Fruit fly (Drosophila melanogaster) whole organism, embryonic: ENCODE measurements around the gene Cfp1.
A peak's percentile ranks its signal among the peaks of the same experiment; 100 is the strongest.

ENCODE experiments used
- ATbp ChIP-seq: fragments of 200-800 bp; sonication (Bioruptor generic); optimal IDR thresholded peaks from 2 replicates; lab custom pipeline; 2017; ENCODE audit warnings: missing biosample characterization, mild to moderate bottlenecking, missing genetic modification characterization, missing genetic modification reagents
- BtbVII ChIP-seq: fragments of 200-800 bp; sonication (Bioruptor generic); optimal IDR thresholded peaks from 3 replicates; lab custom pipeline; 2017; ENCODE audit warnings: missing biosample characterization, mild to moderate bottlenecking, missing genetic modification characterization
- CG1024 ChIP-seq: fragments of 200-800 bp; sonication (Bioruptor generic); IDR thresholded peaks from 2 replicates; pipeline ENCODE4 v1.3.6; 2022; ENCODE audit warnings: missing biosample characterization, missing genetic modification characterization
- CG11456 ChIP-seq: fragments of 200-800 bp; sonication (Bioruptor generic); IDR thresholded peaks from 3 replicates; pipeline ENCODE4 v1.3.6; 2022; ENCODE audit warnings: missing biosample characterization, missing genetic modification characterization
- CG11696 ChIP-seq: fragments of 200-800 bp; sonication (Bioruptor generic); IDR thresholded peaks from 2 replicates; pipeline ENCODE4 v1.3.6; 2022; ENCODE audit warnings: missing biosample characterization, missing genetic modification characterization
- CG12391 ChIP-seq: fragments of 200-800 bp; sonication (Bioruptor generic); optimal IDR thresholded peaks from 3 replicates; lab custom pipeline; 2018; ENCODE audit warnings: missing biosample characterization, mild to moderate bottlenecking, missing genetic modification characterization, moderate library complexity
- CG15073 ChIP-seq: fragments of 200-800 bp; sonication (Bioruptor generic); optimal IDR thresholded peaks from 2 replicates; lab custom pipeline; 2016; ENCODE audit warnings: missing biosample characterization, missing genetic modification characterization
- CG15269 ChIP-seq: fragments of 200-800 bp; sonication (Bioruptor generic); optimal IDR thresholded peaks from 2 replicates; lab custom pipeline; 2018; ENCODE audit warnings: missing biosample characterization, mild to moderate bottlenecking, missing genetic modification characterization, moderate library complexity
- CG1602 ChIP-seq: fragments of 200-800 bp; sonication (Bioruptor generic); optimal IDR thresholded peaks from 3 replicates; lab custom pipeline; 2016; ENCODE audit warnings: missing biosample characterization, missing genetic modification characterization
- CG1603 ChIP-seq: fragments of 200-800 bp; sonication (Bioruptor generic); optimal IDR thresholded peaks from 2 replicates; lab custom pipeline; 2019; ENCODE audit warnings: missing biosample characterization, mild to moderate bottlenecking, missing genetic modification characterization, moderate library complexity
- CG17186 ChIP-seq: fragments of 200-800 bp; sonication (Bioruptor generic); optimal IDR thresholded peaks from 3 replicates; lab custom pipeline; 2017; ENCODE audit warnings: missing biosample characterization, missing genetic modification reagents, missing genetic modification characterization
- CG18764 ChIP-seq: fragments of 200-800 bp; sonication (Bioruptor generic); optimal IDR thresholded peaks from 3 replicates; lab custom pipeline; 2016; ENCODE audit warnings: missing biosample characterization, missing genetic modification characterization
- CG31441 ChIP-seq: fragments of 200-800 bp; sonication (Bioruptor generic); IDR thresholded peaks from 2 replicates; pipeline ENCODE4 v1.3.6; 2022; ENCODE audit warnings: missing biosample characterization, missing genetic modification characterization
- CG3163 ChIP-seq: fragments of 200-800 bp; sonication (Bioruptor generic); optimal IDR thresholded peaks from 3 replicates; lab custom pipeline; 2016; ENCODE audit warnings: missing biosample characterization, missing genetic modification characterization
- CG34376 ChIP-seq: fragments of 200-800 bp; sonication (Bioruptor generic); optimal IDR thresholded peaks from 2 replicates; lab custom pipeline; 2018; ENCODE audit warnings: missing biosample characterization, mild to moderate bottlenecking, missing genetic modification characterization
- CG4360 ChIP-seq: fragments of 200-800 bp; sonication (Bioruptor generic); IDR thresholded peaks from 2 replicates; pipeline ENCODE4 v1.3.6; 2022; ENCODE audit warnings: missing biosample characterization, missing genetic modification characterization
- CG4424 ChIP-seq: fragments of 200-800 bp; sonication (Bioruptor generic); optimal IDR thresholded peaks from 3 replicates; lab custom pipeline; 2016; ENCODE audit warnings: missing biosample characterization, missing genetic modification characterization
- CG6765 ChIP-seq: fragments of 200-800 bp; sonication (Bioruptor generic); optimal IDR thresholded peaks from 3 replicates; lab custom pipeline; 2017; ENCODE audit warnings: missing biosample characterization, mild to moderate bottlenecking, missing genetic modification characterization
- CG7556 ChIP-seq: fragments of 200-800 bp; sonication (Bioruptor generic); optimal IDR thresholded peaks from 2 replicates; lab custom pipeline; 2017; ENCODE audit warnings: missing biosample characterization, mild to moderate bottlenecking, missing genetic modification characterization
- CG9215 ChIP-seq: fragments of 200-800 bp; sonication (Bioruptor generic); IDR thresholded peaks from 2 replicates; pipeline ENCODE4 v1.3.6; 2022; ENCODE audit warnings: missing biosample characterization, missing genetic modification characterization
- CG9932 ChIP-seq: fragments of 200-800 bp; sonication (Bioruptor generic); IDR thresholded peaks from 2 replicates; pipeline ENCODE4 v1.3.6; 2022; ENCODE audit warnings: missing biosample characterization, missing genetic modification characterization
- Dll ChIP-seq: fragments of 200-800 bp; sonication (Bioruptor generic); IDR thresholded peaks from 4 replicates; pipeline ENCODE4 v1.3.6; 2022; ENCODE audit warnings: missing biosample characterization, missing genetic modification characterization; ENCODE audit not compliant: partially characterized antibody
- Eip74EF ChIP-seq, 2 experiments: fragments of 200-800 bp in 1 of 2; fragments of >200 bp in 1 of 2; sonication (Bioruptor generic) in 1 of 2; optimal IDR thresholded peaks; 2 replicates each; lab custom pipeline; 2017 to 2019; ENCODE audit warnings: missing biosample characterization in 2 of 2, missing genetic modification characterization in 2 of 2, mild to moderate bottlenecking in 1 of 2, moderate library complexity in 1 of 2
- Ets65A ChIP-seq: fragments of 200-800 bp; sonication (Bioruptor generic); peaks from one replicate; lab custom pipeline; 2016; ENCODE audit warnings: missing biosample characterization, missing genetic modification characterization
- Gsc ChIP-seq: fragments of 200-800 bp; sonication (Bioruptor generic); IDR thresholded peaks from 2 replicates; pipeline ENCODE4 v1.3.6; 2022; ENCODE audit warnings: missing biosample characterization, missing genetic modification characterization
- H15 ChIP-seq: fragments of 200-800 bp; sonication (Bioruptor generic); IDR thresholded peaks from 3 replicates; pipeline ENCODE4 v1.3.6; 2022; ENCODE audit warnings: missing biosample characterization, missing genetic modification characterization
- Hsf ChIP-seq: fragments of 200-800 bp; sonication (Bioruptor generic); optimal IDR thresholded peaks from 3 replicates; lab custom pipeline; 2016; ENCODE audit warnings: missing biosample characterization, missing genetic modification characterization
- Mad ChIP-seq: fragments of 200-800 bp; sonication (Bioruptor generic); optimal IDR thresholded peaks from 2 replicates; lab custom pipeline; 2016; ENCODE audit warnings: missing biosample characterization, missing genetic modification characterization
- Ptx1 ChIP-seq: fragments of 200-800 bp; sonication (Bioruptor generic); IDR thresholded peaks from 2 replicates; pipeline ENCODE4 v1.3.6; 2022; ENCODE audit warnings: missing biosample characterization, missing genetic modification characterization
- Spps ChIP-seq: fragments of 200-800 bp; sonication (Bioruptor generic); optimal IDR thresholded peaks from 2 replicates; lab custom pipeline; 2018; ENCODE audit warnings: missing biosample characterization, mild to moderate bottlenecking, missing genetic modification characterization
- Sry-β ChIP-seq: fragments of 200-800 bp; sonication (Bioruptor generic); optimal IDR thresholded peaks from 2 replicates; lab custom pipeline; 2018; ENCODE audit warnings: missing biosample characterization, mild to moderate bottlenecking, missing genetic modification characterization, moderate library complexity
- Trl ChIP-seq, 3 experiments: fragments of >200 bp in 2 of 3; fragments of 200-800 bp in 1 of 3; sonication (Bioruptor generic) in 1 of 3; optimal IDR thresholded peaks; 2 replicates in 1 of 3; 3 replicates in 2 of 3; lab custom pipeline; 2016 to 2017; ENCODE audit warnings: missing biosample characterization in 1 of 3, missing genetic modification characterization in 1 of 3
- Usf ChIP-seq: fragments of 200-800 bp; sonication (Bioruptor generic); optimal IDR thresholded peaks from 2 replicates; lab custom pipeline; 2017; ENCODE audit warnings: missing genotype, missing biosample characterization, missing genetic modification characterization
- Vsx1 ChIP-seq: fragments of 200-800 bp; sonication (Bioruptor generic); optimal IDR thresholded peaks from 2 replicates; lab custom pipeline; 2017; ENCODE audit warnings: missing biosample characterization, mild to moderate bottlenecking, missing genetic modification characterization, missing genetic modification reagents
- aop ChIP-seq: fragments of 200-800 bp; sonication (Bioruptor generic); IDR thresholded peaks from 2 replicates; pipeline ENCODE4 v1.3.6; 2022; ENCODE audit warnings: missing biosample characterization, missing genetic modification characterization
- ara ChIP-seq: fragments of 200-800 bp; sonication (Bioruptor generic); IDR thresholded peaks from 2 replicates; pipeline ENCODE4 v1.3.6; 2022; ENCODE audit warnings: missing biosample characterization, missing genetic modification characterization
- cato ChIP-seq: fragments of 200-800 bp; sonication (Bioruptor generic); optimal IDR thresholded peaks from 2 replicates; lab custom pipeline; 2016; ENCODE audit warnings: missing biosample characterization, missing genetic modification characterization, borderline replicate concordance
- dati ChIP-seq: fragments of 200-800 bp; sonication (Bioruptor generic); IDR thresholded peaks from 2 replicates; pipeline ENCODE4 v1.3.6; 2022; ENCODE audit warnings: missing biosample characterization, missing genetic modification characterization
- gsb-n ChIP-seq: fragments of 200-800 bp; sonication (Bioruptor generic); optimal IDR thresholded peaks from 3 replicates; lab custom pipeline; 2018; ENCODE audit warnings: missing biosample characterization, mild to moderate bottlenecking, missing genetic modification characterization
- kah ChIP-seq: fragments of 200-800 bp; sonication (Bioruptor generic); optimal IDR thresholded peaks from 2 replicates; lab custom pipeline; 2018; ENCODE audit warnings: missing biosample characterization, mild to moderate bottlenecking, missing genetic modification characterization
- p53 ChIP-seq: fragments of 200-800 bp; sonication (Bioruptor generic); optimal IDR thresholded peaks from 2 replicates; lab custom pipeline; 2016; ENCODE audit warnings: missing biosample characterization, missing genetic modification characterization
- pb ChIP-seq: fragments of 200-800 bp; sonication (Bioruptor generic); optimal IDR thresholded peaks from 3 replicates; lab custom pipeline; 2016; ENCODE audit warnings: missing biosample characterization, missing genetic modification characterization
- pnt ChIP-seq: fragments of 200-800 bp; sonication (Bioruptor generic); optimal IDR thresholded peaks from 3 replicates; lab custom pipeline; 2016; ENCODE audit warnings: missing biosample characterization, missing genetic modification characterization
- salm ChIP-seq: fragments of 200-800 bp; sonication (Bioruptor generic); optimal IDR thresholded peaks from 2 replicates; lab custom pipeline; 2018; ENCODE audit warnings: missing biosample characterization, mild to moderate bottlenecking, missing genetic modification characterization
- shn ChIP-seq: fragments of 200-800 bp; sonication (Bioruptor generic); optimal IDR thresholded peaks from 3 replicates; lab custom pipeline; 2016; ENCODE audit warnings: missing biosample characterization, missing genetic modification characterization
- sima ChIP-seq: fragments of 200-800 bp; sonication (Bioruptor generic); optimal IDR thresholded peaks from 2 replicates; lab custom pipeline; 2016; ENCODE audit warnings: missing biosample characterization, missing genetic modification characterization
- trem ChIP-seq: fragments of 200-800 bp; optimal IDR thresholded peaks from 3 replicates; lab custom pipeline; 2019; ENCODE audit warnings: missing biosample characterization, mild to moderate bottlenecking, missing genetic modification characterization, moderate library complexity
- unpg ChIP-seq: fragments of 200-800 bp; sonication (Bioruptor generic); optimal IDR thresholded peaks from 3 replicates; lab custom pipeline; 2018; ENCODE audit warnings: missing biosample characterization, mild to moderate bottlenecking, missing genetic modification characterization, moderate library complexity
- zen ChIP-seq: fragments of 200-800 bp; sonication (Bioruptor generic); optimal IDR thresholded peaks from 3 replicates; lab custom pipeline; 2018; ENCODE audit warnings: missing biosample characterization, mild to moderate bottlenecking, missing genetic modification characterization, moderate library complexity

The Cfp1 gene

dm6 chrX:9223182-9223581, 49.6 kb downstream of the Cfp1 start, which contains the start of gene t (continued):
- TF ChIP-seq CG7556 (GFP tag; lab: Kevin White, UChicago) (peak; percentile 11), CG9932 (GFP tag; lab: Robert Waterston, UW) (0 out of 2 replicates have a peak, but pooled peaks have one; percentile 21), p53 (GFP tag; lab: Kevin White, UChicago) (no peak), Mad (GFP tag; lab: Kevin White, UChicago) (no peak)

- TF ChIP-seq CG6765 (GFP tag; lab: Kevin White, UChicago) (no peak), CG4424 (GFP tag; lab: Kevin White, UChicago) (peak; percentile 1), ATbp (GFP tag; lab: Kevin White, UChicago) (no peak), CG1603 (tag; lab: Kevin White, UChicago) (peak; percentile 64), CG15269 (tag; lab: Kevin White, UChicago) (no peak), Ets65A (GFP tag; lab: Kevin White, UChicago) (peak; percentile 85), dati (no peak), CG3163 (GFP tag; lab: Kevin White, UChicago) (no peak), CG4360 (GFP tag; lab: Robert Waterston, UW) (no peak), Sry-β (no peak), Dll (no peak), gsb-n (tag; lab: Kevin White, UChicago) (no peak), trem (tag; lab: Kevin White, UChicago) (no peak), BtbVII (GFP tag; lab: Kevin White, UChicago) (no peak), kah (GFP tag; lab: Kevin White, UChicago) (no peak), zen (peak; percentile 10), CG11696 (GFP tag; lab: Robert Waterston, UW) (no peak), salm (tag; lab: Kevin White, UChicago) (no peak), Eip74EF (GFP tag; optimal IDR thresholded peaks at IDR 0.05; lab: Kevin White, UChicago) (no peak), aop (GFP tag; lab: Robert Waterston, UW) (no peak), CG12391 (tag; lab: Kevin White, UChicago) (peak; percentile 15), CG31441 (GFP tag; lab: Robert Waterston, UW) (peak; percentile 16; the same call in 1 of the 2 replicates), CG9215 (GFP tag; lab: Robert Waterston, UW) (no peak), shn (GFP tag; lab: Kevin White, UChicago) (no peak), CG18764 (no peak), CG11456 (GFP tag; lab: Robert Waterston, UW) (no peak), sima (no peak), H15 (GFP tag; lab: Robert Waterston, UW) (no peak), CG1024 (GFP tag; lab: Robert Waterston, UW) (0 out of 2 replicates have a peak, but pooled peaks have one; percentile 51), Vsx1 (GFP tag; lab: Kevin White, UChicago) (no peak), CG15073 (GFP tag; lab: Kevin White, UChicago) (no peak), CG34376 (GFP tag; lab: Kevin White, UChicago) (no peak), Mad (GFP tag; lab: Kevin White, UChicago) (no peak), CG1602 (GFP tag; lab: Kevin White, UChicago) (no peak), cato (GFP tag; lab: Kevin White, UChicago) (no peak), Usf (GFP tag; lab: Kevin White, UChicago) (no peak), pnt (peak; percentile 15), Trl (optimal IDR thresholded peaks at IDR 0.05; lab: Kevin White, UChicago) (no peak), Trl (GFP tag; optimal IDR thresholded peaks at IDR 0.05; lab: Kevin White, UChicago) (no peak), unpg (GFP tag; lab: Kevin White, UChicago) (peak; percentile 6), pb (GFP tag; lab: Kevin White, UChicago) (no peak), ara (GFP tag; lab: Robert Waterston, UW) (peak; percentile 55; the same call in 1 of the 2 replicates), Spps (tag; lab: Kevin White, UChicago) (no peak), Hsf (GFP tag; lab: Kevin White, UChicago) (no peak), Ptx1 (GFP tag; lab: Robert Waterston, UW) (peak; percentile 40; the same call in 1 of the 2 replicates), Gsc (GFP tag; lab: Robert Waterston, UW) (peak; percentile 49; the same call in 1 of the 2 replicates), CG17186 (GFP tag; lab: Kevin White, UChicago) (no peak)
Measured at dm6 chrX:9220434-9220833, 52.3 kb downstream of the Cfp1 start.
